Fruit fly (Drosophila melanogaster) whole organism, prepupa: Measurements from ENCODE around the gene Drsl6.

ENCODE experiments used
- Blimp-1 ChIP-seq: fragments of 200-800 bp; sonication (Bioruptor generic); optimal IDR thresholded peaks from 3 replicates; lab custom pipeline; 2017; ENCODE audit warnings: missing biosample characterization, missing genetic modification characterization, mild to moderate bottlenecking, moderate library complexity, missing genetic modification reagents
- CG10631 ChIP-seq: fragments of 200-800 bp; sonication (Bioruptor generic); optimal IDR thresholded peaks from 2 replicates; lab custom pipeline; 2016; ENCODE audit warnings: missing biosample characterization, missing genetic modification characterization
- CG11902 ChIP-seq: fragments of 200-800 bp; sonication (Bioruptor generic); optimal IDR thresholded peaks from 3 replicates; lab custom pipeline; 2016; ENCODE audit warnings: missing biosample characterization, missing genetic modification characterization
- CG15336 ChIP-seq: fragments of 200-800 bp; sonication (Bioruptor generic); IDR thresholded peaks from 2 replicates; pipeline ENCODE4 v1.3.6; 2022; ENCODE audit warnings: missing biosample characterization, missing genetic modification characterization
- CG1621 ChIP-seq: fragments of 200-800 bp; sonication (Bioruptor generic); optimal IDR thresholded peaks from 3 replicates; lab custom pipeline; 2018; ENCODE audit warnings: missing biosample characterization, mild to moderate bottlenecking, missing genetic modification characterization
- CG3032 ChIP-seq: fragments of 200-800 bp; optimal IDR thresholded peaks from 2 replicates; lab custom pipeline; 2019; ENCODE audit warnings: missing biosample characterization, mild to moderate bottlenecking, missing genetic modification characterization, moderate library complexity
- CG31627 ChIP-seq: fragments of 200-800 bp; sonication (Bioruptor generic); optimal IDR thresholded peaks from 3 replicates; lab custom pipeline; 2016; ENCODE audit warnings: missing biosample characterization, missing genetic modification characterization
- CG32006 ChIP-seq: fragments of 200-800 bp; sonication (Bioruptor generic); optimal IDR thresholded peaks from 3 replicates; lab custom pipeline; 2017; ENCODE audit warnings: missing biosample characterization, mild to moderate bottlenecking, missing genetic modification characterization
- CG3919 ChIP-seq: fragments of 200-800 bp; sonication (Bioruptor generic); optimal IDR thresholded peaks from 3 replicates; lab custom pipeline; 2016; ENCODE audit warnings: missing biosample characterization, missing genetic modification characterization
- CG6163 ChIP-seq: fragments of 200-800 bp; sonication (Bioruptor generic); IDR thresholded peaks from 3 replicates; pipeline ENCODE4 v1.3.6; 2022; ENCODE audit warnings: missing biosample characterization, missing genetic modification characterization
- CG6276 ChIP-seq: fragments of 200-800 bp; sonication (Bioruptor generic); optimal IDR thresholded peaks from 2 replicates; lab custom pipeline; 2017; ENCODE audit warnings: missing biosample characterization, mild to moderate bottlenecking, missing genetic modification characterization
- CG6792 ChIP-seq: fragments of 200-800 bp; sonication (Bioruptor generic); optimal IDR thresholded peaks from 3 replicates; lab custom pipeline; 2016; ENCODE audit warnings: missing biosample characterization, missing genetic modification characterization
- CG6854 ChIP-seq: fragments of 200-800 bp; sonication (Bioruptor generic); optimal IDR thresholded peaks from 2 replicates; lab custom pipeline; 2017; ENCODE audit warnings: missing biosample characterization, mild to moderate bottlenecking, missing genetic modification characterization
- CG7368 ChIP-seq: fragments of 200-800 bp; sonication (Bioruptor generic); optimal IDR thresholded peaks from 3 replicates; lab custom pipeline; 2016; ENCODE audit warnings: missing biosample characterization, missing genetic modification characterization
- CG8119 ChIP-seq: fragments of 200-800 bp; sonication (Bioruptor generic); IDR thresholded peaks from 3 replicates; pipeline ENCODE4 v1.3.6; 2022; ENCODE audit warnings: missing biosample characterization, missing genetic modification characterization
- CG8319 ChIP-seq: fragments of 200-800 bp; sonication (Bioruptor generic); optimal IDR thresholded peaks from 3 replicates; lab custom pipeline; 2016; ENCODE audit warnings: missing biosample characterization, missing genetic modification characterization
- CG8632 ChIP-seq: fragments of 200-800 bp; sonication (Bioruptor generic); optimal IDR thresholded peaks from 3 replicates; lab custom pipeline; 2016; ENCODE audit warnings: missing biosample characterization, missing genetic modification characterization
- Eip75B ChIP-seq: fragments of 200-800 bp; sonication (Bioruptor generic); optimal IDR thresholded peaks from 3 replicates; lab custom pipeline; 2016; ENCODE audit warnings: missing biosample characterization, missing genetic modification characterization
- Eip78C ChIP-seq: fragments of 200-800 bp; sonication (Bioruptor generic); peaks from one replicate; lab custom pipeline; 2016; ENCODE audit warnings: missing biosample characterization, missing genetic modification characterization
- Eip93F ChIP-seq: fragments of 200-800 bp; sonication (Bioruptor generic); optimal IDR thresholded peaks from 2 replicates; lab custom pipeline; 2016; ENCODE audit warnings: missing biosample characterization, mild to moderate bottlenecking, missing genetic modification characterization
- Ets21C ChIP-seq: fragments of 200-800 bp; sonication (Bioruptor generic); optimal IDR thresholded peaks from 3 replicates; lab custom pipeline; 2016; ENCODE audit warnings: missing biosample characterization, missing genetic modification characterization
- Ets96B ChIP-seq: fragments of 200-800 bp; optimal IDR thresholded peaks from 2 replicates; lab custom pipeline; 2019; ENCODE audit warnings: missing biosample characterization, mild to moderate bottlenecking, missing genetic modification characterization, moderate library complexity
- Gug ChIP-seq: fragments of 200-800 bp; sonication (Bioruptor generic); IDR thresholded peaks from 2 replicates; pipeline ENCODE4 v1.3.6; 2022; ENCODE audit warnings: missing biosample characterization, missing genetic modification characterization
- Hr39 ChIP-seq: fragments of 200-800 bp; sonication (Bioruptor generic); optimal IDR thresholded peaks from 2 replicates; lab custom pipeline; 2016; ENCODE audit warnings: missing biosample characterization, missing genetic modification characterization
- Hr4 ChIP-seq: fragments of 200-800 bp; sonication (Bioruptor generic); optimal IDR thresholded peaks from 3 replicates; lab custom pipeline; 2016; ENCODE audit warnings: missing biosample characterization, missing genetic modification characterization
- Met ChIP-seq: fragments of 200-800 bp; sonication (Bioruptor generic); optimal IDR thresholded peaks from 3 replicates; lab custom pipeline; 2016; ENCODE audit warnings: missing biosample characterization, missing genetic modification characterization
- OdsH ChIP-seq: fragments of 200-800 bp; sonication (Bioruptor generic); optimal IDR thresholded peaks from 3 replicates; lab custom pipeline; 2016; ENCODE audit warnings: missing biosample characterization, missing genetic modification characterization
- Sox14 ChIP-seq: fragments of 200-800 bp; sonication (Bioruptor generic); optimal IDR thresholded peaks from 3 replicates; lab custom pipeline; 2016; ENCODE audit warnings: missing biosample characterization, missing genetic modification characterization
- Sox15 ChIP-seq: fragments of 200-800 bp; sonication (Bioruptor generic); optimal IDR thresholded peaks from 3 replicates; lab custom pipeline; 2016; ENCODE audit warnings: missing biosample characterization, missing genetic modification characterization
- achi ChIP-seq: fragments of 200-800 bp; sonication (Bioruptor generic); optimal IDR thresholded peaks from 3 replicates; lab custom pipeline; 2016; ENCODE audit warnings: missing biosample characterization, missing genetic modification characterization
- acj6 ChIP-seq: fragments of 200-800 bp; sonication (Bioruptor generic); optimal IDR thresholded peaks from 3 replicates; lab custom pipeline; 2016; ENCODE audit warnings: missing biosample characterization, missing genetic modification characterization
- cyc ChIP-seq: fragments of 200-800 bp; sonication (Bioruptor generic); optimal IDR thresholded peaks from 3 replicates; lab custom pipeline; 2016; ENCODE audit warnings: missing biosample characterization, missing genetic modification characterization
- dac ChIP-seq: fragments of 200-800 bp; sonication (Bioruptor generic); optimal IDR thresholded peaks from 2 replicates; lab custom pipeline; 2017; ENCODE audit warnings: missing biosample characterization, mild to moderate bottlenecking, missing genetic modification characterization
- dsx ChIP-seq: fragments of 200-800 bp; optimal IDR thresholded peaks from 3 replicates; lab custom pipeline; 2019; ENCODE audit warnings: missing biosample characterization, mild to moderate bottlenecking, missing genetic modification characterization, moderate library complexity; ENCODE audit not compliant: poor library complexity, severe bottlenecking
- eg ChIP-seq: fragments of 200-800 bp; sonication (Bioruptor generic); IDR thresholded peaks from 3 replicates; pipeline ENCODE4 v1.3.6; 2022; ENCODE audit warnings: missing biosample characterization, missing genetic modification characterization
- esn ChIP-seq: fragments of 200-800 bp; sonication (Bioruptor generic); optimal IDR thresholded peaks from 2 replicates; lab custom pipeline; 2016; ENCODE audit warnings: missing biosample characterization, mild to moderate bottlenecking, missing genetic modification characterization, moderate library complexity
- fd59A ChIP-seq: fragments of 200-800 bp; sonication (Bioruptor generic); optimal IDR thresholded peaks from 2 replicates; lab custom pipeline; 2017; ENCODE audit warnings: missing biosample characterization, mild to moderate bottlenecking, missing genetic modification characterization, missing genetic modification reagents
- fkh ChIP-seq: fragments of 200-800 bp; sonication (Bioruptor generic); optimal IDR thresholded peaks from 3 replicates; lab custom pipeline; 2017; ENCODE audit warnings: missing biosample characterization, mild to moderate bottlenecking, missing genetic modification characterization, moderate library complexity
- lz ChIP-seq: fragments of 200-800 bp; sonication (Bioruptor generic); optimal IDR thresholded peaks from 3 replicates; lab custom pipeline; 2016; ENCODE audit warnings: missing biosample characterization, missing genetic modification characterization
- pdm3 ChIP-seq: fragments of 200-800 bp; sonication (Bioruptor generic); optimal IDR thresholded peaks from 3 replicates; lab custom pipeline; 2016; ENCODE audit warnings: missing biosample characterization, missing genetic modification characterization
- salr ChIP-seq, 2 experiments: fragments of 200-800 bp; sonication (Bioruptor generic); optimal IDR thresholded peaks; 3 replicates each; lab custom pipeline; 2016 to 2018; ENCODE audit warnings: missing biosample characterization in 2 of 2, missing genetic modification characterization in 2 of 2, mild to moderate bottlenecking in 1 of 2
- svp ChIP-seq: fragments of 200-800 bp; sonication (Bioruptor generic); peaks from one replicate; lab custom pipeline; 2016; ENCODE audit warnings: missing biosample characterization, missing genetic modification characterization
- topi ChIP-seq: fragments of 200-800 bp; sonication (Bioruptor generic); optimal IDR thresholded peaks from 3 replicates; lab custom pipeline; 2016; ENCODE audit warnings: missing biosample characterization, missing genetic modification characterization
- vri ChIP-seq: fragments of 200-800 bp; sonication (Bioruptor generic); optimal IDR thresholded peaks from 3 replicates; lab custom pipeline; 2016; ENCODE audit warnings: missing biosample characterization, mild to moderate bottlenecking, missing genetic modification characterization

The Drsl6 gene

DNA sequence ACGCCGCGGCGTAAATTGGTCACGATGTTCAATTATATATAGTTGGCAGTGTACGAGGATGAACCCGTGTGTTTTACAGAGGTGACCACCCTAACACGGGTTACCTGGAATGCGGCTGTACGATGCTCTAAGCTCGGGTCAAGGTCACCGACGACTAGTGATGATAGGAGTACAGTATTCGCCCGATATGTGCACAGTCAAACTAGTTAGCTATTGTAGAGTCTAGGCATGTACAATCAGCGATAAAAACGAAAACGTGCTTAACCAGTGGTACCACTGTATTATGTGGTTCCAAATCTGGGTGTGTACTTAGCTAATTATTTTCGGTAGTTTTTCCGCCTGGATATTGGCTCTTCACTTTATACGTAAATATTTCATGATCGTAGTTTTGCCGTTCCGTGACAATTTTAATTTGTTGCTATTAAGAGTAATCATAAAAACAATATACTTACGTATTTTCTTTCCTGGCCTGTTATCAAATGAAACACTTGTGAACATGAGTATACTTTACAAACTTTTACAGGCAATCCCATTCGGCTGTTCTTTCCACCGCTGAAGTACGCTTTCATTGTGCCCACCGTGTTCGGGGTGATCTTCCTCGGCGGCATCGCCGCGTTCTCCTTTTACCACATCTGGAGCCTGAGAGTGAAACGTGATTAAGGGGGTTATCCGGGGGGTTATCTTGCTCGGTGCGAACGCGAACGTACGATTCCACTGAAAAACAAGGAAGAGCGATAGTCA is 16.1 kb downstream of the Drsl6 start (continued):
- peak; percentile 55 for TF ChIP-seq Hr4 (GFP tag; lab: Kevin White, UChicago)
- no peak for TF ChIP-seq CG3032
- peak; percentile 22 for TF ChIP-seq Eip75B
- peak; percentile 24 for TF ChIP-seq dsx
- TF ChIP-seq Hr39: no peak
- peak; percentile 19 for TF ChIP-seq acj6 (GFP tag; lab: Kevin White, UChicago)
- TF ChIP-seq CG6163 (GFP tag; lab: Robert Waterston, UW): 0 out of 3 replicates have a peak, but pooled peaks have one; percentile 41
- peak; percentile 38 for TF ChIP-seq CG32006
- TF ChIP-seq CG3919 (GFP tag; lab: Kevin White, UChicago): peak; percentile 25
- TF ChIP-seq svp (GFP tag; lab: Kevin White, UChicago): peak; percentile 100

- peak; percentile 26 for TF ChIP-seq dac (GFP tag; lab: Kevin White, UChicago)
- TF ChIP-seq CG3919 (GFP tag; lab: Kevin White, UChicago): no peak
- TF ChIP-seq salr (GFP tag; optimal IDR thresholded peaks at IDR 0.05; lab: Kevin White, UChicago): peak in 1 of 2 experiments; percentile 33
- peak; percentile 92 for TF ChIP-seq fkh (GFP tag; lab: Kevin White, UChicago)
- TF ChIP-seq OdsH (GFP tag; lab: Kevin White, UChicago): peak; percentile 57
- peak; percentile 62 for TF ChIP-seq Hr4 (GFP tag; lab: Kevin White, UChicago)
- peak; percentile 71 for TF ChIP-seq Met (GFP tag; lab: Kevin White, UChicago)
- peak; percentile 78 for TF ChIP-seq Sox14 (GFP tag; lab: Kevin White, UChicago)
- peak; percentile 45 for TF ChIP-seq CG11902
- TF ChIP-seq Eip78C: peak; percentile 87
- TF ChIP-seq topi (GFP tag; lab: Kevin White, UChicago): peak; percentile 64
- TF ChIP-seq CG31627 (GFP tag; lab: Kevin White, UChicago): peak; percentile 85
- no peak; the same call in 2 of the 3 replicates for TF ChIP-seq eg (GFP tag; lab: Robert Waterston, UW)
- TF ChIP-seq Sox15 (GFP tag; lab: Kevin White, UChicago): peak; percentile 54
- TF ChIP-seq CG6854: no peak
- no peak for TF ChIP-seq Ets96B (tag; lab: Kevin White, UChicago)
- TF ChIP-seq CG6163 (GFP tag; lab: Robert Waterston, UW): no peak; the same call in 1 of the 3 replicates
- TF ChIP-seq CG3032: peak; percentile 74
- TF ChIP-seq svp (GFP tag; lab: Kevin White, UChicago): peak; percentile 79
- TF ChIP-seq Eip75B: no peak
- TF ChIP-seq CG8632: peak; percentile 29
- no peak for TF ChIP-seq Eip93F (GFP tag; lab: Kevin White, UChicago)
- TF ChIP-seq dsx: peak; percentile 23
- TF ChIP-seq CG7368 (GFP tag; lab: Kevin White, UChicago): no peak
- TF ChIP-seq Blimp-1 (GFP tag; lab: Kevin White, UChicago): no peak
- peak; percentile 63 for TF ChIP-seq acj6 (GFP tag; lab: Kevin White, UChicago)
- TF ChIP-seq lz (GFP tag; lab: Kevin White, UChicago): peak; percentile 76
- peak; percentile 49 for TF ChIP-seq CG6792 (GFP tag; lab: Kevin White, UChicago)
- TF ChIP-seq fd59A (GFP tag; lab: Kevin White, UChicago): peak; percentile 19
- peak; percentile 77 for TF ChIP-seq esn (GFP tag; lab: Kevin White, UChicago)
- peak; percentile 21; the same call in 1 of the 2 replicates for TF ChIP-seq Gug (GFP tag; lab: Robert Waterston, UW)
- TF ChIP-seq CG6276 (GFP tag; lab: Kevin White, UChicago): no peak
- TF ChIP-seq cyc (GFP tag; lab: Kevin White, UChicago): peak; percentile 70
- peak; percentile 80 for TF ChIP-seq Hr39
- TF ChIP-seq CG8319: peak; percentile 10
- TF ChIP-seq CG10631 (GFP tag; lab: Kevin White, UChicago): no peak
- peak; percentile 36 for TF ChIP-seq achi (GFP tag; lab: Kevin White, UChicago)
- TF ChIP-seq vri (GFP tag; lab: Kevin White, UChicago): peak; percentile 56
- no peak for TF ChIP-seq CG1621
- peak; percentile 65 for TF ChIP-seq Ets21C (GFP tag; lab: Kevin White, UChicago)
- no peak for TF ChIP-seq CG15336
- no peak for TF ChIP-seq CG8119 (GFP tag; lab: Robert Waterston, UW)
- no peak for TF ChIP-seq pdm3 (GFP tag; lab: Kevin White, UChicago)
Observed at dm6 chr3L:3319223-3319643, 17.0 kb downstream of the Drsl6 start, which contains the start of the genes PIG-C, CG12016 and Dpm2. PIG-C (minus strand) TSS chr3L:3319232. CG12016 (plus strand) TSS chr3L:3319555. Dpm2 (plus strand) TSS chr3L:3319555.
